Worm (Caenorhabditis elegans): Measurements from ENCODE around the gene oxi-1.

Gene oxi-1

DNA sequence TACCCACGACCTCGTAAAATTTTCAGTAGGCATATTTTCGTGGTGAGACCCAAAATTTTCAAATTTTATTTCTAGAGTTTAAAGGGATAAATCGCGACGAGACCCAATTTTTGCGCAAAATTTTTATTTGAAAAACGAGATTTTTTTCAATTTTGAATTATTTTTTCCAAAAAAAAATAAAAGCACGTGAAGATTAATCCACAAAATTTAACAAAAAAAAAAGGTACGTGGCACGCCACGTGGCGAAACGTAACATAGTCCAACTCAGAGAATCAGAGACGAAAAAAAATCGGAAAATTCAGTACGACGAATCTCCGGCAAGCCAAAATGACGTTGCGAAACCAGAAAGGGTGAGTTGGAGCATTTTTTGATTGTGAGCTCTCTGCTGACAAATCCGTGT is 17.0 kb downstream of the oxi-1 start, which contains the start of gene C44B9.2:
Gene C44B9.2 (plus strand): TSS at position 301 of the 400 bp plus-strand sequence.
- TF ChIP-seq nhr-76 (tag; optimal IDR thresholded peaks at IDR 0.05) (no peak), rnt-1 (tag; optimal IDR thresholded peaks at IDR 0.05) (no peak), sox-4 (tag; optimal IDR thresholded peaks at IDR 0.05) (no peak), xbp-1 (tag; optimal IDR thresholded peaks at IDR 0.05) (no peak), dsc-1 (tag; optimal IDR thresholded peaks at IDR 0.05) (no peak), pqm-1 (tag; optimal IDR thresholded peaks at IDR 0.05) (no peak), fos-1 (tag; optimal IDR thresholded peaks at IDR 0.05) (no peak)

DNA sequence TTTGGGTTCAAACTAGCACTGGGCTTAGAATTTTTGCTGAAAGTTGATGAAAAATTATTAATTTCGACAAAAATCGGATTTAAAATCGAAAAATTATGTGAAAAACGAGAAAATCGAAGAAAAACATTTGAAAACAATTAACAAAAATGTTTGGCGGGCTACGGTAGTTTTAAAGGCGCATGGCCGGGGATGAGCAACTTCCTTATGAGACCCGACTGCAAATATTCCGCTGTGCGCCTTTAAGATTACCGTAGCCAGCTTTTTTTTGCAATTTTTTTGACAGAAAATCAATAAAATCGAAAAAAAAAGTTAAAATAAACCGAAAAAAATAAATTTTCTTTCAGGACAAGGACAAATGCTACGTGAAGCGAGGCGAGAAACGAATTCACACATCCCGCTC is 19.5 kb downstream of the oxi-1 start:
- no peak for TF ChIP-seq C16A3.4 (tag; optimal IDR thresholded peaks at IDR 0.05)
- no peak for TF ChIP-seq efl-1 (optimal IDR thresholded peaks at IDR 0.05)
- TF ChIP-seq efl-1 (GFP tag; optimal IDR thresholded peaks at IDR 0.05 in 1 of 2), result peak in 1 of 2 experiments; percentile 22

DNA sequence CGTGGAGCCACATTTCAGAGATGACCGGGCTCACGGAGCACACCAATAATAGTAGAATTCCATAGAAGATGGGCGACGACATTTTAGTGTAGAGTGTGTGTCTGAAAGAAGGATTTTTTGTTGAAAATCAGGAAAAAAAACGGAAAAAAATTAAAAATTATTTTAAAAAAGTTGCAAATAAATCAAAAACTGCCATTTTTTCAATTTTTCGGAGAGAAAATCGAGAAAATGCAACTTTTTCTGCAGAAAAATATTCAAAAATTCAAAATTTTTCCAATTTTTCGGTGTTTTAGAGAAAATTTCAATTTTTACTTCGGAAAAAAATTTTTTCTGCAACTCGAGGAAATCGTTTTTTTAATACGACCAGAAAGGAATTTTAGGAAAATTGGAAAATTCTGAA is 22.0 kb downstream of the oxi-1 start, which contains the start of gene C44B9.3:
Gene C44B9.3 (minus strand): TSS at position 101 of the 400 bp plus-strand sequence.
- TF ChIP-seq nhr-85 (tag) (no peak), elt-2 (tag; optimal IDR thresholded peaks at IDR 0.05) (no peak), efl-1 (optimal IDR thresholded peaks at IDR 0.05) (no peak), efl-1 (GFP tag; optimal IDR thresholded peaks at IDR 0.05 in 1 of 2) (peak in 1 of 2 experiments; percentile 12), rnt-1 (tag; optimal IDR thresholded peaks at IDR 0.05) (no peak), unc-86 (tag; optimal IDR thresholded peaks at IDR 0.05) (no peak), ets-5 (GFP tag; IDR thresholded peaks at IDR 0.05) (no peak), snu-23 (GFP tag; optimal IDR thresholded peaks at IDR 0.05) (no peak), tlp-1 (tag; optimal IDR thresholded peaks at IDR 0.05) (no peak)

DNA sequence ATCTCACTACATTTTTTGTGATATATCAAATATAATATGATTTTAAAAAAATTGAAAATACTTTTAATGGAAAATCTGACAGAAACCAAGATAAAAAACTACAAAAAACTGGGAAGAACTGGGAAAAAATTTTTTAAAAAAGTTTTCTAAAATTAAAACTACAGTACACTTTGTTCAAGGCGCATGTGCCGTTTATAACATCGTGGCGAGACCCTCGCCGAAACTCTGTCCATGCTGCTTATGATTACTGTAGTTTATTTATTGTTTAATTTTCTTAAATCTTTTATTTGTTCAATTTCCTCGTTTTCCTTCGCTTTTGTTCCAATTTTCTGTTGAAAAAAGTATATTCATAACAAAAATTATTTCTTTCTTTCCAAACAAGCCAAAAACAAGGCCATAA is 23.4 kb downstream of the oxi-1 start, which contains the start of gene athp-1:
Gene athp-1 (plus strand): TSS at position 305 of the 400 bp plus-strand sequence.
- no peak for TF ChIP-seq C34B4.2 (tag; optimal IDR thresholded peaks at IDR 0.05)
- TF ChIP-seq ztf-11 (tag; optimal IDR thresholded peaks at IDR 0.05), result no peak
- no peak for TF ChIP-seq efl-3 (GFP tag; optimal IDR thresholded peaks at IDR 0.05)
- TF ChIP-seq unc-62 (GFP tag; optimal IDR thresholded peaks at IDR 0.05), result no peak
- no peak for TF ChIP-seq rnt-1 (tag; optimal IDR thresholded peaks at IDR 0.05)
- no peak for TF ChIP-seq zip-4 (GFP tag; optimal IDR thresholded peaks at IDR 0.05)
- no peak for TF ChIP-seq lin-35 (GFP tag; optimal IDR thresholded peaks at IDR 0.05)
- TF ChIP-seq mef-2 (tag; optimal IDR thresholded peaks at IDR 0.05), result no peak
- no peak for TF ChIP-seq hpl-2 (GFP tag; optimal IDR thresholded peaks at IDR 0.05)
- no peak for TF ChIP-seq hlh-17 (GFP tag; optimal IDR thresholded peaks at IDR 0.05; ENCODE audit: borderline replicate concordance)
- no peak for TF ChIP-seq Y116A8C.19 (tag; optimal IDR thresholded peaks at IDR 0.05; ENCODE audit: borderline replicate concordance)
- TF ChIP-seq jun-1 (tag; optimal IDR thresholded peaks at IDR 0.05), result no peak
- no peak for TF ChIP-seq aha-1 (tag; optimal IDR thresholded peaks at IDR 0.05)
- TF ChIP-seq nhr-20 (tag; optimal IDR thresholded peaks at IDR 0.05), result no peak
- no peak for TF ChIP-seq lin-14 (GFP tag; optimal IDR thresholded peaks at IDR 0.05)

DNA sequence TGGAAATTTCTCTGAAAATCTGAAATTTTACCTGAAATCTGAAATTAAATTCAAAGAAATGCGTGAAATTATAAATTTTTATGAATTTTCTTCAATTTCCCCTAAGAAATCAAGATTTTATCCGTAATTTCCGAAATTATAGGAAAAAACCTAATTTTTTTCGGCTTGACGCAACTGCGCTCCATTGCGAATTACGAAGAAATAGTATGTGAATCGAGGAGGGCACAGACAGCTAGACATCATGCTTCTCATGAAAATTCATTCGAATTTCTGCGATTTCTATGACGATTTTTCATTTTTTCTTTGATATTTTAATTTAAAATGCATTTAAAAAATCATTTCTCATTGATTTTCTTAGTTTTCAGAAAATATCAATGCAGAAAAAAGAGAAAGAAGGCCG is 23.9 kb downstream of the oxi-1 start:
- no peak for TF ChIP-seq zag-1 (tag; optimal IDR thresholded peaks at IDR 0.05)
- TF ChIP-seq lin-15B (tag; optimal IDR thresholded peaks at IDR 0.05), result peak; percentile 85
- no peak for TF ChIP-seq elt-2 (tag; optimal IDR thresholded peaks at IDR 0.05)
- TF ChIP-seq nhr-11 (tag; optimal IDR thresholded peaks at IDR 0.05), result peak; percentile 58
- no peak for TF ChIP-seq ceh-88 (GFP tag; IDR thresholded peaks at IDR 0.05)
- TF ChIP-seq pax-3 (tag; optimal IDR thresholded peaks at IDR 0.05), result no peak
- peak; percentile 49 to 74 (median 72) for TF ChIP-seq ceh-82 (tag; optimal IDR thresholded peaks at IDR 0.05)
- no peak for TF ChIP-seq egl-27 (tag; optimal IDR thresholded peaks at IDR 0.05)
- peak; percentile 80 for TF ChIP-seq skn-1 (tag; optimal IDR thresholded peaks at IDR 0.05)
- TF ChIP-seq nhr-84 (tag; optimal IDR thresholded peaks at IDR 0.05), result no peak
- TF ChIP-seq aha-1 (tag; optimal IDR thresholded peaks at IDR 0.05), result peak; percentile 2
- TF ChIP-seq efl-1 (optimal IDR thresholded peaks at IDR 0.05), result peak; percentile 80 to 84
- TF ChIP-seq efl-1 (GFP tag; optimal IDR thresholded peaks at IDR 0.05 in 1 of 2), result peak; percentile 78 to 96
- no peak for TF ChIP-seq nhr-28 (tag; optimal IDR thresholded peaks at IDR 0.05)
- TF ChIP-seq F16B12.6 (tag; optimal IDR thresholded peaks at IDR 0.05), result peak; percentile 53
- TF ChIP-seq mdl-1 (tag; optimal IDR thresholded peaks at IDR 0.05), result peak in 1 of 2 experiments; percentile 52
- TF ChIP-seq ceh-90 (tag; optimal IDR thresholded peaks at IDR 0.05), result no peak
- peak; percentile 64 to 84 for TF ChIP-seq lin-35 (GFP tag; optimal IDR thresholded peaks at IDR 0.05)
- no peak for TF ChIP-seq alr-1 (tag; optimal IDR thresholded peaks at IDR 0.05; ENCODE audit: borderline replicate concordance)
- peak; percentile 60 for TF ChIP-seq egl-13 (tag; optimal IDR thresholded peaks at IDR 0.05)
- TF ChIP-seq sox-4 (tag; optimal IDR thresholded peaks at IDR 0.05), result peak; percentile 20
- TF ChIP-seq C04F5.9 (tag; optimal IDR thresholded peaks at IDR 0.05), result peak; percentile 13

Data from whole organism, L1 larva.